Fruit fly (Drosophila melanogaster): ENCODE results near the gene Ref2.
A peak's percentile ranks its signal among the peaks of the same experiment; 100 is the strongest.

Gene Ref2

DNA sequence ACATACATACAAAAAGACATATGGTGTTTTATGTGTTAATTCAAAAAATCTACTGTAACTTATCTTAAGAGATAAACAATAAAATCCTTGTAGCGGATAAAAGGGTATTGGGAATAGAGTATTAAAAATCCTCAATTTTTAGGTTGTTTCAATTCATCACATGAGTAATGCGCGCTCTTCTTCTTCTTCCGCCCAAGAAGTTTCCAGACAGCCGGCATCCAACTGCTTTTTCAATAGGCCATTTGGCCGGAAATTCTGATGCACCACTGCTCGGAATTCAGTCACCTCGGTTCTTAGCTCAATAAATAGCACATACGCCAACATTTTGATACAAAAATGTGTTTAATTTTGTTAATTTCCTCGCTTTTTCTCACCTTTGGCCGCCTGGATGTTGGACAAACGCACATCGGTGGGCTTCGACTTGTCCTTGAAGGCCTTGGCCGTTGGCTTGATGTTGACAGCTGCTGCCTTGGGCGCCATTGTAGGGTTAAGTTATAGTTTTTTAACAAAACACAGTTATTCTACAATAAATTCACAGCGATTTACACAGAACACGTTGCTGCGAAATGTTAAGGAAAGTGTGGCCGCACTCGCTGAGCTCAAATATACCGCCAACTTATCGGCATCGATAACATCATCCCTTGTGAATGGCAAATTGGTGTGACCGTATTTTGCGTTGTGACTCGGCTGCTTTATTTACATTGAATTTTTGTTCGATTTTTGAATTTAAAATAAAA, 46.4 kb upstream of the Ref2 start, which contains the start of the genes CCT4 and CG6153 (continued):
- TF ChIP-seq CG10565 (GFP tag; optimal IDR thresholded peaks at IDR 0.05) (no peak), CG16813 (GFP tag; IDR thresholded peaks at IDR 0.05; ENCODE audit: partially characterized antibody) (peak; percentile 61; the same call in 2 of the 3 replicates), CG12219 (GFP tag; optimal IDR thresholded peaks at IDR 0.05) (no peak), bbx (GFP tag; IDR thresholded peaks at IDR 0.05; ENCODE audit: partially characterized antibody) (peak; percentile 36; the same call in 1 of the 2 replicates), zen (tag; optimal IDR thresholded peaks at IDR 0.05) (peak; percentile 35), Med (GFP tag) (peak; percentile 68), yki (optimal IDR thresholded peaks at IDR 0.05) (no peak), CG10979 (tag; optimal IDR thresholded peaks at IDR 0.05) (peak; percentile 2), gcm (GFP tag; optimal IDR thresholded peaks at IDR 0.05) (no peak), otp (GFP tag; IDR thresholded peaks at IDR 0.05) (no peak), CG2116 (GFP tag; optimal IDR thresholded peaks at IDR 0.05) (peak; percentile 57), Lhr (GFP tag; optimal IDR thresholded peaks at IDR 0.05) (peak; percentile 21), Ravus (GFP tag; IDR thresholded peaks at IDR 0.05) (no peak), Elba2 (GFP tag; optimal IDR thresholded peaks at IDR 0.05) (no peak), tll (GFP tag; optimal IDR thresholded peaks at IDR 0.05) (peak in 1 of 2 experiments; percentile 50), bcd (GFP tag; optimal IDR thresholded peaks at IDR 0.05) (no peak), vvl (GFP tag; IDR thresholded peaks at IDR 0.05) (peak; percentile 22; the same call in 1 of the 2 replicates), nerfin-2 (GFP tag; IDR thresholded peaks at IDR 0.05; ENCODE audit: partially characterized antibody) (no peak), chn (GFP tag; optimal IDR thresholded peaks at IDR 0.05) (no peak), kay (GFP tag; optimal IDR thresholded peaks at IDR 0.05) (peak; percentile 46), CG12659 (GFP tag; optimal IDR thresholded peaks at IDR 0.05) (peak; percentile 40), knrl (GFP tag; IDR thresholded peaks at IDR 0.05; ENCODE audit: partially characterized antibody) (peak; percentile 48), Myb (GFP tag; optimal IDR thresholded peaks at IDR 0.05) (peak; percentile 43), Sin3A (optimal IDR thresholded peaks at IDR 0.05) (peak; percentile 83), CG6765 (GFP tag; optimal IDR thresholded peaks at IDR 0.05) (no peak), Max (GFP tag; optimal IDR thresholded peaks at IDR 0.05) (peak; percentile 24), chm (GFP tag; IDR thresholded peaks at IDR 0.05) (no peak), pros (GFP tag; optimal IDR thresholded peaks at IDR 0.05) (no peak), HLH3B (GFP tag; IDR thresholded peaks at IDR 0.05) (no peak), gfzf (GFP tag; optimal IDR thresholded peaks at IDR 0.05) (peak; percentile 88), kah (GFP tag; optimal IDR thresholded peaks at IDR 0.05) (peak; percentile 58), CTCF (GFP tag; optimal IDR thresholded peaks at IDR 0.05) (no peak), Optix (GFP tag; IDR thresholded peaks at IDR 0.05) (no peak), dm (GFP tag; optimal IDR thresholded peaks at IDR 0.05) (peak; percentile 87), corto (GFP tag; optimal IDR thresholded peaks at IDR 0.05) (no peak), Doc3 (GFP tag; IDR thresholded peaks at IDR 0.05; ENCODE audit: partially characterized antibody) (0 out of 3 replicates have a peak, but pooled peaks have one; percentile 12), GATAe (GFP tag; conservative IDR thresholded peaks at IDR 0.05) (no peak), Oaz (GFP tag; IDR thresholded peaks at IDR 0.05) (no peak), stwl (tag; optimal IDR thresholded peaks at IDR 0.05) (peak; percentile 71), onecut (GFP tag; IDR thresholded peaks at IDR 0.05) (peak; percentile 38), scrt (GFP tag; optimal IDR thresholded peaks at IDR 0.05) (peak; percentile 74), YL-1 (GFP tag; optimal IDR thresholded peaks at IDR 0.05) (peak; percentile 87), CG11456 (GFP tag; IDR thresholded peaks at IDR 0.05) (no peak), CG10543 (GFP tag; optimal IDR thresholded peaks at IDR 0.05) (no peak), br (optimal IDR thresholded peaks at IDR 0.05) (no peak), CG14710 (tag; optimal IDR thresholded peaks at IDR 0.05) (peak; percentile 38), sna (GFP tag; IDR thresholded peaks at IDR 0.05; ENCODE audit: partially characterized antibody) (no peak), Asciz (GFP tag; optimal IDR thresholded peaks at IDR 0.05) (no peak), CG34422 (GFP tag; IDR thresholded peaks at IDR 0.05) (peak; percentile 33; the same call in 1 of the 3 replicates), Dref (GFP tag; IDR thresholded peaks at IDR 0.05) (peak; percentile 76)

Measured in whole organism, embryonic.